Worm (Caenorhabditis elegans) whole organism, midembryonic: ENCODE measurements around the gene ints-7.

Experiments used
- ref-1 ChIP-seq: fragments of 200-800 bp; sonication (Bioruptor generic); conservative IDR thresholded peaks from 2 replicates; pipeline ENCODE4 v1.3.6; 2022; ENCODE audit warnings: missing genetic modification reagents, missing genetic modification characterization, missing compliant biosample characterization
- tab-1 ChIP-seq: fragments of 200-800 bp; sonication (Bioruptor generic); IDR thresholded peaks from 2 replicates; pipeline ENCODE4 v1.3.6; 2022; ENCODE audit warnings: missing genetic modification characterization, missing compliant biosample characterization

Gene ints-7

ce11 chrII:11637817-11638216 is 55.2 kb downstream of the ints-7 start:
- TF ChIP-seq tab-1 (GFP tag; lab: Robert Waterston, UW), result no peak
- TF ChIP-seq ref-1 (GFP tag; lab: Robert Waterston, UW), result no peak
